Worm (Caenorhabditis elegans): ENCODE measurements around the gene oac-57.

Gene oac-57

DNA sequence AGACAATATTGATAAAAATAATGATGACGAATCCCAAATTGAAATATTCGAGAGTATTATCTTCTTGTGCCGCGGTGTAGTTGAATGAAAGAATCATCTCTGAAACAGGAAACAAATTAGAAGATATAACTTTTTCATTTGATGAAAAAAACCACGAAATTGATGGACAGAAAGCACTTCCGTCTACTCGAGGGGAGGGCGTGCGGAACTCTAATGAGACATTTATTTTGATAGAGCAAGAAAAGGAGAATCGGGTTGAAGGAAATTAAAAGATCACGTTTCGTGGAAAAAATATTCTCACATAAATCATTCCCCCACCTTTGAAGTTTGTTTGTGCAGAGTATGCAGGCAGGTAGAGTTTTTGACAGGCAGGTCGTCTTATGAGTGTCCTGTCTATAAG is 46.3 kb downstream of the oac-57 start, which contains the start of gene sre-14:
sre-14 (minus strand) TSS at position 101 of the 400 bp plus-strand sequence.
- TF ChIP-seq ztf-23 (GFP tag; IDR thresholded peaks at IDR 0.05), result no peak
- TF ChIP-seq T22C8.4 (GFP tag; IDR thresholded peaks at IDR 0.05), result no peak
- no peak for TF ChIP-seq ref-1 (GFP tag; conservative IDR thresholded peaks at IDR 0.05)
- TF ChIP-seq tab-1 (GFP tag; IDR thresholded peaks at IDR 0.05), result no peak
- TF ChIP-seq flt-1 (GFP tag; IDR thresholded peaks at IDR 0.05), result no peak
- TF ChIP-seq cog-1 (tag; optimal IDR thresholded peaks at IDR 0.05), result no peak
- TF ChIP-seq med-1 (GFP tag; optimal IDR thresholded peaks at IDR 0.05; ENCODE audit: insufficient read depth), result no peak
- TF ChIP-seq klf-2 (GFP tag; conservative IDR thresholded peaks at IDR 0.05), result no peak
- TF ChIP-seq ztf-29 (GFP tag; IDR thresholded peaks at IDR 0.05), result no peak

DNA sequence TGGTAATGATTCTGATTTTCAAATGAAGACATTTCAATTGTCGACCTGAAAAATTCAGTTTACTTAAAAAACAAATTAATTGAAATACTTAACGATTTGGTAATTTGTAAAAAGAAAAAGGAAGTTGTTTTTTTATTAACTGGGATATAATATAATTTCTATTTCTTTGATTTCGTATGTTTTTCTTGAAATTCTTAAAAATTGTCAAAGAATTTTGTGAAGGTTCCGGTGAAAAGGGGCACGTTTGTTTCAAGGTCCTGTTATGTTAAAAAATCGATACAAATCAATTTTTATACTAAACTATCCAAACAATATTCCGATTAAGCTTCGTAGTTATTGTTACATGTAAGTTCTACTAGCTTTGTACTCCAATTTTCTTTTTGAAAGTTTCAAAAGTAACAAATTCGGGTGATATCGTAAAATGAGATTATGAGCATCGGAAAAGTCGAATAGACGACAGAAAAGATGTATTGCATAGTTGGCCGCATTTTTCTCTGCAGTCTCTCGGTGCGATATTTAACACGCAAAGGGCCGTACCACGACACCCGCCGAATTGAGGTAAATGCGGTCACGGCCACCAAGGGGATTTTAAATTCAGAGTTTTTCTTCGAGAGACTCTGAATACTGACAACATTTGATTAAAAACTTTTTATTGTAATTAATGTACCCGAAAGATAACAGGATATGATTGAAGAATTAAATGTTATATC is 48.3 kb downstream of the oac-57 start, which contains the start of gene Y39C12A.9:
Y39C12A.9 (minus strand) TSS at position 51 of the 710 bp plus-strand sequence.
- no peak for TF ChIP-seq klf-2 (GFP tag; conservative IDR thresholded peaks at IDR 0.05)
- no peak for TF ChIP-seq ref-1 (GFP tag; conservative IDR thresholded peaks at IDR 0.05)
- TF ChIP-seq T22C8.4 (GFP tag; IDR thresholded peaks at IDR 0.05), result no peak
- TF ChIP-seq med-1 (GFP tag; optimal IDR thresholded peaks at IDR 0.05; ENCODE audit: insufficient read depth), result no peak
- no peak for TF ChIP-seq tab-1 (GFP tag; IDR thresholded peaks at IDR 0.05)

Data from whole organism, midembryonic.